Worm (Caenorhabditis elegans) whole organism, L4 larva: ENCODE measurements around the gene saps-1.

Experiments
- F10B5.3 ChIP-seq: sonication (generic microtip); optimal IDR thresholded peaks from 2 replicates; lab custom pipeline; 2016; ENCODE audit warnings: mild to moderate bottlenecking, missing genetic modification characterization, missing compliant biosample characterization
- F44E2.7 ChIP-seq: fragments of 200-800 bp; sonication (Bioruptor generic); IDR thresholded peaks from 2 replicates; pipeline ENCODE4 v2.1.2; 2022; ENCODE audit warnings: missing genetic modification characterization, missing compliant biosample characterization
- R02D3.7 ChIP-seq: fragments of 150-350 bp; sonication (generic microtip); optimal IDR thresholded peaks from 3 replicates; lab custom pipeline; 2014; ENCODE audit warnings: missing biosample characterization, missing genetic modification characterization
- T20F7.1 ChIP-seq: fragments of 200-800 bp; sonication (Bioruptor generic); optimal IDR thresholded peaks from 2 replicates; lab custom pipeline; 2018; ENCODE audit warnings: mild to moderate bottlenecking, missing genetic modification characterization, missing compliant biosample characterization
- Y48G9A.11 ChIP-seq: fragments of 200-800 bp; sonication (Bioruptor generic); IDR thresholded peaks from 2 replicates; pipeline ENCODE4 v1.3.6; 2022; ENCODE audit warnings: missing genetic modification reagents, missing genetic modification characterization, missing compliant biosample characterization
- Y5F2A.4 ChIP-seq: fragments of 200-800 bp; sonication (Bioruptor generic); optimal IDR thresholded peaks from 2 replicates; lab custom pipeline; 2018; ENCODE audit warnings: mild to moderate bottlenecking, missing genetic modification characterization, missing compliant biosample characterization
- ZK546.5 ChIP-seq, 2 experiments: sonication (generic microtip); optimal IDR thresholded peaks; 2 replicates each; lab custom pipeline; 2017; ENCODE audit warnings: missing biosample characterization in 2 of 2, missing genetic modification characterization in 2 of 2
- ceh-20 ChIP-seq: fragments of 200-800 bp; sonication (Bioruptor generic); IDR thresholded peaks from 2 replicates; pipeline ENCODE4 v1.3.6; 2022; ENCODE audit warnings: missing genetic modification reagents, missing genetic modification characterization, missing compliant biosample characterization
- ceh-62 ChIP-seq: sonication (generic microtip); optimal IDR thresholded peaks from 2 replicates; lab custom pipeline; 2017; ENCODE audit warnings: missing biosample characterization, missing genetic modification characterization
- cey-2 ChIP-seq: sonication (generic microtip); optimal IDR thresholded peaks from 3 replicates; lab custom pipeline; 2017; ENCODE audit warnings: missing genetic modification characterization, mild to moderate bottlenecking, missing compliant biosample characterization, antibody characterized with exemption, borderline replicate concordance; ENCODE audit not compliant: insufficient read depth
- daf-12 ChIP-seq: fragments of 150-350 bp; optimal IDR thresholded peaks from 2 replicates; lab custom pipeline; 2014; ENCODE audit warnings: missing biosample characterization, missing genetic modification reagents, missing genetic modification characterization
- daf-16 ChIP-seq, 3 experiments: sonication (generic microtip); optimal IDR thresholded peaks; 2 replicates each; lab custom pipeline; 2016 to 2017; ENCODE audit warnings: missing genetic modification characterization in 3 of 3, missing genetic modification reagents in 3 of 3, mild to moderate bottlenecking in 2 of 3, missing compliant biosample characterization in 2 of 3, missing biosample characterization in 1 of 3, moderate library complexity in 1 of 3
- dmd-6 ChIP-seq: fragments of 200-800 bp; sonication (Bioruptor generic); IDR thresholded peaks from 2 replicates; pipeline ENCODE4 v1.3.6; 2022; ENCODE audit warnings: missing genetic modification reagents, missing genetic modification characterization, missing compliant biosample characterization
- dmd-8 ChIP-seq: fragments of 200-800 bp; sonication (Bioruptor generic); IDR thresholded peaks from 2 replicates; pipeline ENCODE4 v1.3.6; 2022; ENCODE audit warnings: missing genetic modification characterization, missing compliant biosample characterization
- dve-1 ChIP-seq: sonication (generic microtip); optimal IDR thresholded peaks from 2 replicates; lab custom pipeline; 2017; ENCODE audit warnings: antibody characterized with exemption, mild to moderate bottlenecking, missing genetic modification characterization, missing compliant biosample characterization; ENCODE audit not compliant: insufficient read depth
- hif-1 ChIP-seq, 2 experiments: sonication (generic microtip); optimal IDR thresholded peaks; 2 replicates each; lab custom pipeline; 2016 to 2017; ENCODE audit warnings: missing compliant biosample characterization in 2 of 2, missing genetic modification characterization in 2 of 2, missing genetic modification reagents in 2 of 2, missing genotype in 2 of 2, mild to moderate bottlenecking in 1 of 2
- hlh-11 ChIP-seq: fragments of 200-800 bp; sonication (Bioruptor generic); optimal IDR thresholded peaks from 2 replicates; lab custom pipeline; 2018; ENCODE audit warnings: mild to moderate bottlenecking, missing genetic modification characterization, missing compliant biosample characterization
- hmg-1.1 ChIP-seq: fragments of 200-800 bp; sonication (Bioruptor generic); IDR thresholded peaks from 2 replicates; pipeline ENCODE4 v1.3.6; 2022; ENCODE audit warnings: missing genetic modification reagents, missing genetic modification characterization, missing compliant biosample characterization
- jun-1 ChIP-seq: fragments of 150-350 bp; optimal IDR thresholded peaks from 2 replicates; lab custom pipeline; 2014; ENCODE audit warnings: missing biosample characterization, missing genetic modification reagents, missing genetic modification characterization
- lim-7 ChIP-seq: fragments of 200-800 bp; sonication (Bioruptor generic); IDR thresholded peaks from 2 replicates; pipeline ENCODE4 v1.3.6; 2022; ENCODE audit warnings: missing genetic modification characterization, missing compliant biosample characterization
- lin-13 ChIP-seq: fragments of 150-350 bp; optimal IDR thresholded peaks from 2 replicates; lab custom pipeline; 2014; ENCODE audit warnings: missing biosample characterization, missing genetic modification reagents, missing genetic modification characterization
- lin-15B ChIP-seq: fragments of 150-350 bp; sonication (generic microtip); optimal IDR thresholded peaks from 3 replicates; lab custom pipeline; 2014; ENCODE audit warnings: missing biosample characterization, missing genetic modification characterization
- madf-5 ChIP-seq, 2 experiments: fragments of 200-800 bp; sonication (Bioruptor generic); IDR thresholded peaks; 2 replicates each; pipeline ENCODE4 v1.3.6; 2022; ENCODE audit warnings: missing compliant biosample characterization in 2 of 2, missing genetic modification characterization in 2 of 2
- mdt-29 ChIP-seq: fragments of 200-800 bp; sonication (Bioruptor generic); IDR thresholded peaks from 2 replicates; pipeline ENCODE4 v1.3.6; 2022; ENCODE audit warnings: missing genetic modification reagents, missing genetic modification characterization, missing compliant biosample characterization
- mep-1 ChIP-seq: fragments of 150-350 bp; sonication (generic microtip); optimal IDR thresholded peaks from 3 replicates; lab custom pipeline; 2014; ENCODE audit warnings: missing biosample characterization, missing genetic modification characterization
- nhr-10 ChIP-seq: fragments of 150-350 bp; optimal IDR thresholded peaks from 2 replicates; lab custom pipeline; 2014; ENCODE audit warnings: missing biosample characterization, missing genetic modification characterization
- nhr-11 ChIP-seq: fragments of 150-350 bp; optimal IDR thresholded peaks from 2 replicates; lab custom pipeline; 2014; ENCODE audit warnings: missing biosample characterization, missing genetic modification characterization
- nhr-28 ChIP-seq: fragments of 150-350 bp; optimal IDR thresholded peaks from 2 replicates; lab custom pipeline; 2014; ENCODE audit warnings: missing biosample characterization, missing genetic modification characterization
- nhr-41 ChIP-seq: fragments of 200-800 bp; sonication (Bioruptor generic); IDR thresholded peaks from 2 replicates; pipeline ENCODE4 v1.3.6; 2022; ENCODE audit warnings: missing genetic modification reagents, missing genetic modification characterization, missing compliant biosample characterization
- nhr-48 ChIP-seq: sonication (generic microtip); optimal IDR thresholded peaks from 2 replicates; lab custom pipeline; 2016; ENCODE audit warnings: mild to moderate bottlenecking, missing genetic modification characterization, missing compliant biosample characterization
- nhr-6 ChIP-seq: fragments of 150-350 bp; optimal IDR thresholded peaks from 2 replicates; lab custom pipeline; 2014; ENCODE audit warnings: missing biosample characterization, missing genetic modification characterization
- nhr-77 ChIP-seq: fragments of 150-350 bp; optimal IDR thresholded peaks from 2 replicates; lab custom pipeline; 2014; ENCODE audit warnings: missing biosample characterization, missing genetic modification characterization
- pha-4 ChIP-seq, 2 experiments: fragments of 150-350 bp in 1 of 2; fragments of 200-800 bp in 1 of 2; sonication (Bioruptor generic) in 1 of 2; IDR thresholded peaks in 1 of 2; optimal IDR thresholded peaks in 1 of 2; 2 replicates each; pipeline versions ENCODE4 v1.3.6 to Lab custom; 2014 to 2022; ENCODE audit warnings: missing genetic modification characterization in 2 of 2, missing genetic modification reagents in 2 of 2, missing biosample characterization in 1 of 2, missing compliant biosample characterization in 1 of 2
- php-3 ChIP-seq: fragments of 200-800 bp; sonication (Bioruptor generic); IDR thresholded peaks from 2 replicates; pipeline ENCODE4 v1.3.6; 2022; ENCODE audit warnings: missing genetic modification reagents, missing genetic modification characterization, missing compliant biosample characterization
- pqm-1 ChIP-seq: sonication (generic microtip); optimal IDR thresholded peaks from 2 replicates; lab custom pipeline; 2017; ENCODE audit warnings: missing biosample characterization, missing genetic modification characterization
- rbr-2 ChIP-seq: sonication (generic microtip); optimal IDR thresholded peaks from 2 replicates; lab custom pipeline; 2016; ENCODE audit warnings: missing genotype, missing genetic modification characterization, missing compliant biosample characterization
- saeg-2 ChIP-seq: fragments of 200-800 bp; sonication (Bioruptor generic); IDR thresholded peaks from 2 replicates; pipeline ENCODE4 v1.3.6; 2022; ENCODE audit warnings: missing genetic modification reagents, missing genetic modification characterization, missing compliant biosample characterization
- sdz-12 ChIP-seq: fragments of 200-800 bp; sonication (Bioruptor generic); optimal IDR thresholded peaks from 2 replicates; lab custom pipeline; 2018; ENCODE audit warnings: mild to moderate bottlenecking, missing genetic modification characterization, missing compliant biosample characterization
- snpc-4 ChIP-seq: fragments of 150-350 bp; optimal IDR thresholded peaks from 2 replicates; lab custom pipeline; 2014; ENCODE audit warnings: missing biosample characterization, missing genetic modification characterization
- spr-1 ChIP-seq: sonication (generic microtip); optimal IDR thresholded peaks from 2 replicates; lab custom pipeline; 2016; ENCODE audit warnings: mild to moderate bottlenecking, missing genetic modification characterization, missing compliant biosample characterization
- spr-3 ChIP-seq: fragments of 200-800 bp; sonication (Bioruptor generic); optimal IDR thresholded peaks from 2 replicates; lab custom pipeline; 2018; ENCODE audit warnings: mild to moderate bottlenecking, missing genetic modification characterization, missing compliant biosample characterization
- tag-97 ChIP-seq: fragments of 200-800 bp; sonication (Bioruptor generic); IDR thresholded peaks from 2 replicates; pipeline ENCODE4 v1.3.6; 2022; ENCODE audit warnings: missing genetic modification characterization, missing compliant biosample characterization
- unc-130 ChIP-seq: sonication (generic microtip); optimal IDR thresholded peaks from 2 replicates; lab custom pipeline; 2016; ENCODE audit warnings: missing genetic modification reagents, missing genetic modification characterization, missing compliant biosample characterization
- unc-39 ChIP-seq: sonication (generic microtip); optimal IDR thresholded peaks from 2 replicates; lab custom pipeline; 2017; ENCODE audit warnings: missing biosample characterization, missing genetic modification characterization
- zfp-2 ChIP-seq: sonication (generic microtip); optimal IDR thresholded peaks from 2 replicates; lab custom pipeline; 2016; ENCODE audit warnings: mild to moderate bottlenecking, missing genetic modification characterization, missing compliant biosample characterization
- ztf-7 ChIP-seq: fragments of 150-350 bp; optimal IDR thresholded peaks from 2 replicates; lab custom pipeline; 2014; ENCODE audit warnings: missing biosample characterization, missing genetic modification characterization

Gene saps-1

DNA sequence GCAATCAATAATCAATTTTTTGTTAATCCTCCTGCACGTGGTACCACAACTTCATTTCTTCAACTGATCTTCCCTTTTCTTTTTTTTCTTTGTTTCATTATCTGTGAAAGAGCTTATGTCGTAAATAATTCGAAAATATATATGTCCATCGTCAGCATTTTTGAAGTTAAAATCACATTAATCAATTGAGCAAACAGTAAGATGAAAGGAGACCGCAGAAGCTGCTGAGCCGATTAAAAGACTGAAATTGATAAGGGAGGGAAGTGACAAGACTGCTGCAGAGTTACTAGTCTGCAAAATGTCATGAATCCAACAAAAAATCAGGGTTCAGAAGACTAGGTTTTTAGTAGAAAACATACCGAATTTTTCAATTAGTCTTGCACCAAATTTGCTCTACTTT lies 13.7 kb upstream of the saps-1 start:
- TF ChIP-seq sdz-12 = no peak
- no peak for TF ChIP-seq hmg-1.1
- no peak for TF ChIP-seq nhr-11
- TF ChIP-seq lin-13 (GFP tag; lab: Kevin White, UChicago) = no peak
- TF ChIP-seq Y5F2A.4 (GFP tag; lab: Kevin White, UChicago) = no peak
- no peak for TF ChIP-seq mdt-29
- TF ChIP-seq hlh-11 = no peak
- no peak for TF ChIP-seq daf-12 (tag; lab: Kevin White, UChicago)
- TF ChIP-seq spr-3 (GFP tag; lab: Kevin White, UChicago) = no peak
- no peak for TF ChIP-seq mep-1 (tag; lab: Kevin White, UChicago)
- TF ChIP-seq pha-4 (GFP tag; IDR thresholded peaks at IDR 0.05; lab: Robert Waterston, UW) = no peak
- TF ChIP-seq pha-4 (tag; optimal IDR thresholded peaks at IDR 0.05; lab: Kevin White, UChicago) = no peak
- TF ChIP-seq rbr-2 (tag; lab: Kevin White, UChicago) = no peak
- TF ChIP-seq F10B5.3 (tag; lab: Kevin White, UChicago) = no peak
- no peak for TF ChIP-seq ceh-20 (GFP tag; lab: Robert Waterston, UW)
- TF ChIP-seq spr-1 (tag; lab: Kevin White, UChicago) = no peak
- TF ChIP-seq dve-1 (tag; lab: Kevin White, UChicago) = no peak
- TF ChIP-seq tag-97 (GFP tag; lab: Robert Waterston, UW) = no peak
- no peak for TF ChIP-seq daf-16 (GFP tag; optimal IDR thresholded peaks at IDR 0.05; lab: Kevin White, UChicago)
- peak; percentile 29 for TF ChIP-seq daf-16 (tag; optimal IDR thresholded peaks at IDR 0.05; lab: Kevin White, UChicago)
- no peak for TF ChIP-seq ztf-7 (tag; lab: Kevin White, UChicago)
- no peak for TF ChIP-seq zfp-2 (tag; lab: Kevin White, UChicago)
- TF ChIP-seq pqm-1 (tag; lab: Kevin White, UChicago) = peak; percentile 71
- TF ChIP-seq nhr-48 (tag; lab: Kevin White, UChicago) = no peak
- TF ChIP-seq nhr-77 (tag; lab: Kevin White, UChicago) = no peak
- peak; percentile 6 for TF ChIP-seq nhr-28 (tag; lab: Kevin White, UChicago)
- TF ChIP-seq cey-2 = no peak
- TF ChIP-seq dmd-8 (GFP tag; lab: Robert Waterston, UW) = no peak
- TF ChIP-seq Y48G9A.11 (GFP tag; lab: Robert Waterston, UW) = no peak

DNA sequence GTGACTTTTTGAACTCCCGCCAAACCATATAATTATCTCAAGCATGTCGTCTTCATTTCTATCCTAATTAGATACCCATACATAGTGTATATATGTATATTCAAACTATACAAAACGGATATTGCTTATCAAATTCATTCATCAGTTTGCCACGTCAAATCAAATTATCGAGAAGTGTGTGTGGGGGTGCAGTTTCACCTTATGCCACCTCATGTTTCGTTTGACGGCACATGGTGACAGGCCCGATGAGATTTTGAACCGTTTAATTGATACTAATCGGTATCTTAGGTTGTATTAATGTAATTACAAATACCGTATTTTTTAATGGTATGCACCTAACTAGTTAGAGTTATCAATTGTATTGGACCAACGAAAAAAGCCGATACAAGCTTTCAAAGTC lies 12.8 kb upstream of the saps-1 start:
- no peak for TF ChIP-seq pqm-1 (tag; lab: Kevin White, UChicago)
- TF ChIP-seq ztf-7 (tag; lab: Kevin White, UChicago) = no peak
- no peak for TF ChIP-seq T20F7.1 (GFP tag; lab: Kevin White, UChicago)
- TF ChIP-seq ceh-62 (tag; lab: Kevin White, UChicago) = no peak
- TF ChIP-seq hmg-1.1 = no peak
- no peak for TF ChIP-seq dmd-6 (GFP tag; lab: Robert Waterston, UW)
- TF ChIP-seq ZK546.5 (tag; optimal IDR thresholded peaks at IDR 0.05; lab: Kevin White, UChicago) = no peak
- no peak for TF ChIP-seq saeg-2 (GFP tag; lab: Robert Waterston, UW)
- TF ChIP-seq mep-1 (tag; lab: Kevin White, UChicago) = no peak
- TF ChIP-seq R02D3.7 (tag; lab: Kevin White, UChicago) = no peak
- TF ChIP-seq nhr-11 = no peak
- no peak for TF ChIP-seq dmd-8 (GFP tag; lab: Robert Waterston, UW)
- no peak for TF ChIP-seq madf-5 (GFP tag; IDR thresholded peaks at IDR 0.05; lab: Robert Waterston, UW)
- no peak for TF ChIP-seq unc-39 (tag; lab: Kevin White, UChicago)
- no peak for TF ChIP-seq dve-1 (tag; lab: Kevin White, UChicago)

DNA sequence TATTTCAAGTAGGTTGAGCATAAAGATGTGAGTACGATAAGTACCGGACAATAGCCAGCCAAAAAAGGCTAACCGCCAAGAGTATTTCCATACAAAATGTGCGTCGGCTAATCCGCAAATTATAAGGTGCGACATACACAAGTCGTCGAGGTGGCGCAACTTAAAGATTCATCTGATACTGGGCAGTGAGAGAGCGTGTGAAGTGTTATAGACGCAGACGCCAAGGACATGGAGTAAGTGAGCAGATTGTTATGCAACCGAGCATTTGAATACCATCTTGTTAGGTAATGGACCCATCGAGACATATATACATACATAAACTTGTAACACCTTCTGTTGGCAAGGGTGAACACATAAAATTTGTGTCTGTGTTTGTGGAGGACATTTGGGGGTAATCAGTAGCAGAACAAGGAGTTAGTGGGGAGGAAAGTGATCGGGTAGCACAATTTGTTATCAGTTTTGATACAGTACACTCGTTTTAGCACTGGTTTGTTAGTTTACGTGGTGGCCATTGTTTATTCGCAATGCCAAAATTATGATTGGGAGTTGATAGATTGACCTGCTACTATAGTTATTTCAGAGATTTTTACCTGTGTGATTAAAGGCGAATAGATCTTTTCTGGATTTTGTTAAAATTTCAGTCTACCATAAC lies 12.1 kb upstream of the saps-1 start:
- TF ChIP-seq unc-130 (GFP tag; lab: Kevin White, UChicago) (no peak), daf-16 (GFP tag; optimal IDR thresholded peaks at IDR 0.05; lab: Kevin White, UChicago) (no peak), daf-16 (tag; optimal IDR thresholded peaks at IDR 0.05; lab: Kevin White, UChicago) (peak; percentile 10), lin-15B (tag; lab: Kevin White, UChicago) (no peak), jun-1 (tag; lab: Kevin White, UChicago) (no peak), lim-7 (GFP tag; lab: Robert Waterston, UW) (no peak), php-3 (GFP tag; lab: Robert Waterston, UW) (no peak), nhr-6 (tag; lab: Kevin White, UChicago) (no peak), nhr-28 (tag; lab: Kevin White, UChicago) (peak; percentile 57), hif-1 (tag; optimal IDR thresholded peaks at IDR 0.05; lab: Kevin White, UChicago) (no peak), lin-13 (GFP tag; lab: Kevin White, UChicago) (no peak), snpc-4 (tag; lab: Kevin White, UChicago) (no peak), sdz-12 (no peak), pqm-1 (tag; lab: Kevin White, UChicago) (peak; percentile 75), F44E2.7 (GFP tag; lab: Robert Waterston, UW) (no peak), nhr-10 (tag; lab: Kevin White, UChicago) (no peak), nhr-41 (no peak)
